Worm (Caenorhabditis elegans) whole organism, L4 larva: ENCODE measurements around the gene B0280.2.
A peak's percentile ranks its signal among the peaks of the same experiment; 100 is the strongest.

ENCODE experiments used
- F37D6.2 ChIP-seq: sonication (generic microtip); optimal IDR thresholded peaks from 2 replicates; lab custom pipeline; 2016; ENCODE audit warnings: mild to moderate bottlenecking, missing genetic modification characterization, missing compliant biosample characterization
- F44E2.7 ChIP-seq: fragments of 200-800 bp; sonication (Bioruptor generic); IDR thresholded peaks from 2 replicates; pipeline ENCODE4 v2.1.2; 2022; ENCODE audit warnings: missing genetic modification characterization, missing compliant biosample characterization
- R02D3.7 ChIP-seq: fragments of 150-350 bp; sonication (generic microtip); optimal IDR thresholded peaks from 3 replicates; lab custom pipeline; 2014; ENCODE audit warnings: missing biosample characterization, missing genetic modification characterization
- T26A8.4 ChIP-seq: fragments of 200-800 bp; sonication (Bioruptor generic); IDR thresholded peaks from 2 replicates; pipeline ENCODE4 v1.3.6; 2022; ENCODE audit warnings: missing genetic modification characterization, missing compliant biosample characterization
- arid-1 ChIP-seq: fragments of 200-800 bp; sonication (Bioruptor generic); conservative IDR thresholded peaks from 2 replicates; pipeline ENCODE4 v1.3.6; 2022; ENCODE audit warnings: missing genetic modification reagents, missing genetic modification characterization, missing compliant biosample characterization
- ceh-32 ChIP-seq: sonication (generic microtip); optimal IDR thresholded peaks from 2 replicates; lab custom pipeline; 2016; ENCODE audit warnings: mild to moderate bottlenecking, missing genetic modification characterization, missing compliant biosample characterization; ENCODE audit not compliant: poor library complexity
- ceh-44 ChIP-seq: fragments of 200-800 bp; sonication (Bioruptor generic); IDR thresholded peaks from 2 replicates; pipeline ENCODE4 v1.3.6; 2022; ENCODE audit warnings: missing genetic modification reagents, missing genetic modification characterization, missing compliant biosample characterization
- ceh-82 ChIP-seq: sonication (generic microtip); optimal IDR thresholded peaks from 2 replicates; lab custom pipeline; 2017; ENCODE audit warnings: missing biosample characterization, missing genetic modification characterization
- ces-1 ChIP-seq: fragments of 150-350 bp; sonication (generic microtip); optimal IDR thresholded peaks from 4 replicates; lab custom pipeline; 2014; ENCODE audit warnings: missing biosample characterization, missing genetic modification reagents, missing genetic modification characterization
- daf-12 ChIP-seq: fragments of 150-350 bp; optimal IDR thresholded peaks from 2 replicates; lab custom pipeline; 2014; ENCODE audit warnings: missing biosample characterization, missing genetic modification reagents, missing genetic modification characterization
- daf-16 ChIP-seq, 3 experiments: sonication (generic microtip); optimal IDR thresholded peaks; 2 replicates each; lab custom pipeline; 2016 to 2017; ENCODE audit warnings: missing genetic modification characterization in 3 of 3, missing genetic modification reagents in 3 of 3, mild to moderate bottlenecking in 2 of 3, missing compliant biosample characterization in 2 of 3, missing biosample characterization in 1 of 3, moderate library complexity in 1 of 3
- dmd-6 ChIP-seq: fragments of 200-800 bp; sonication (Bioruptor generic); IDR thresholded peaks from 2 replicates; pipeline ENCODE4 v1.3.6; 2022; ENCODE audit warnings: missing genetic modification reagents, missing genetic modification characterization, missing compliant biosample characterization
- dmd-9 ChIP-seq: fragments of 200-800 bp; sonication (Bioruptor generic); IDR thresholded peaks from 2 replicates; pipeline ENCODE4 v1.3.6; 2022; ENCODE audit warnings: missing genetic modification reagents, missing genetic modification characterization, missing compliant biosample characterization
- dpl-1 ChIP-seq: fragments of 150-350 bp; optimal IDR thresholded peaks from 2 replicates; lab custom pipeline; 2014; ENCODE audit warnings: missing biosample characterization, missing genetic modification reagents, missing genetic modification characterization
- duxl-1 ChIP-seq: sonication (generic microtip); optimal IDR thresholded peaks from 2 replicates; lab custom pipeline; 2016; ENCODE audit warnings: mild to moderate bottlenecking, missing genetic modification characterization, moderate library complexity, missing compliant biosample characterization; ENCODE audit not compliant: poor library complexity
- egl-43 ChIP-seq: fragments of 200-800 bp; sonication (Bioruptor generic); IDR thresholded peaks from 2 replicates; pipeline ENCODE4 v1.3.6; 2022; ENCODE audit warnings: missing genetic modification reagents, missing genetic modification characterization, missing compliant biosample characterization
- fkh-10 ChIP-seq: fragments of 150-350 bp; optimal IDR thresholded peaks from 2 replicates; lab custom pipeline; 2014; ENCODE audit warnings: missing biosample characterization, missing genetic modification reagents, missing genetic modification characterization
- fos-1 ChIP-seq: fragments of 150-350 bp; optimal IDR thresholded peaks from 2 replicates; lab custom pipeline; 2014; ENCODE audit warnings: missing biosample characterization, missing genetic modification characterization
- gei-8 ChIP-seq: fragments of 200-800 bp; sonication (Bioruptor generic); optimal IDR thresholded peaks from 2 replicates; lab custom pipeline; 2018; ENCODE audit warnings: mild to moderate bottlenecking, missing genetic modification characterization, missing compliant biosample characterization
- hlh-11 ChIP-seq: fragments of 200-800 bp; sonication (Bioruptor generic); optimal IDR thresholded peaks from 2 replicates; lab custom pipeline; 2018; ENCODE audit warnings: mild to moderate bottlenecking, missing genetic modification characterization, missing compliant biosample characterization
- hlh-30 ChIP-seq: sonication (generic microtip); optimal IDR thresholded peaks from 2 replicates; lab custom pipeline; 2017; ENCODE audit warnings: antibody characterized with exemption, mild to moderate bottlenecking, missing genetic modification characterization, missing compliant biosample characterization; ENCODE audit not compliant: insufficient read depth
- hmg-1.1 ChIP-seq: fragments of 200-800 bp; sonication (Bioruptor generic); IDR thresholded peaks from 2 replicates; pipeline ENCODE4 v1.3.6; 2022; ENCODE audit warnings: missing genetic modification reagents, missing genetic modification characterization, missing compliant biosample characterization
- lin-13 ChIP-seq: fragments of 150-350 bp; optimal IDR thresholded peaks from 2 replicates; lab custom pipeline; 2014; ENCODE audit warnings: missing biosample characterization, missing genetic modification reagents, missing genetic modification characterization
- lin-15B ChIP-seq: fragments of 150-350 bp; sonication (generic microtip); optimal IDR thresholded peaks from 3 replicates; lab custom pipeline; 2014; ENCODE audit warnings: missing biosample characterization, missing genetic modification characterization
- lin-38 ChIP-seq: fragments of 200-800 bp; sonication (Bioruptor generic); IDR thresholded peaks from 2 replicates; pipeline ENCODE4 v1.3.6; 2022; ENCODE audit warnings: missing genetic modification reagents, missing genetic modification characterization, missing compliant biosample characterization
- lir-3 ChIP-seq: sonication (generic microtip); optimal IDR thresholded peaks from 2 replicates; lab custom pipeline; 2016; ENCODE audit warnings: mild to moderate bottlenecking, missing genetic modification characterization, missing compliant biosample characterization
- madf-5 ChIP-seq, 2 experiments: fragments of 200-800 bp; sonication (Bioruptor generic); IDR thresholded peaks; 2 replicates each; pipeline ENCODE4 v1.3.6; 2022; ENCODE audit warnings: missing compliant biosample characterization in 2 of 2, missing genetic modification characterization in 2 of 2
- mdl-1 ChIP-seq, 2 experiments: fragments of 150-350 bp in 1 of 2; sonication (generic microtip) in 1 of 2; optimal IDR thresholded peaks; 2 replicates each; lab custom pipeline; 2014 to 2017; ENCODE audit warnings: missing biosample characterization in 2 of 2, missing genetic modification characterization in 2 of 2
- mdt-29 ChIP-seq: fragments of 200-800 bp; sonication (Bioruptor generic); IDR thresholded peaks from 2 replicates; pipeline ENCODE4 v1.3.6; 2022; ENCODE audit warnings: missing genetic modification reagents, missing genetic modification characterization, missing compliant biosample characterization
- mep-1 ChIP-seq: fragments of 150-350 bp; sonication (generic microtip); optimal IDR thresholded peaks from 3 replicates; lab custom pipeline; 2014; ENCODE audit warnings: missing biosample characterization, missing genetic modification characterization
- nhr-10 ChIP-seq: fragments of 150-350 bp; optimal IDR thresholded peaks from 2 replicates; lab custom pipeline; 2014; ENCODE audit warnings: missing biosample characterization, missing genetic modification characterization
- nhr-11 ChIP-seq: fragments of 150-350 bp; optimal IDR thresholded peaks from 2 replicates; lab custom pipeline; 2014; ENCODE audit warnings: missing biosample characterization, missing genetic modification characterization
- nhr-111 ChIP-seq: fragments of 200-800 bp; sonication (Bioruptor generic); optimal IDR thresholded peaks from 2 replicates; lab custom pipeline; 2018; ENCODE audit warnings: mild to moderate bottlenecking, missing genetic modification characterization, missing compliant biosample characterization
- nhr-28 ChIP-seq: fragments of 150-350 bp; optimal IDR thresholded peaks from 2 replicates; lab custom pipeline; 2014; ENCODE audit warnings: missing biosample characterization, missing genetic modification characterization
- nhr-42 ChIP-seq: fragments of 200-800 bp; sonication (Bioruptor generic); IDR thresholded peaks from 2 replicates; pipeline ENCODE4 v1.3.6; 2022; ENCODE audit warnings: missing genetic modification characterization, missing compliant biosample characterization
- nhr-76 ChIP-seq: fragments of 150-350 bp; optimal IDR thresholded peaks from 2 replicates; lab custom pipeline; 2014; ENCODE audit warnings: missing biosample characterization, missing genetic modification characterization
- nhr-77 ChIP-seq: fragments of 150-350 bp; optimal IDR thresholded peaks from 2 replicates; lab custom pipeline; 2014; ENCODE audit warnings: missing biosample characterization, missing genetic modification characterization
- pha-4 ChIP-seq, 2 experiments: fragments of 150-350 bp in 1 of 2; fragments of 200-800 bp in 1 of 2; sonication (Bioruptor generic) in 1 of 2; IDR thresholded peaks in 1 of 2; optimal IDR thresholded peaks in 1 of 2; 2 replicates each; pipeline versions ENCODE4 v1.3.6 to Lab custom; 2014 to 2022; ENCODE audit warnings: missing genetic modification characterization in 2 of 2, missing genetic modification reagents in 2 of 2, missing biosample characterization in 1 of 2, missing compliant biosample characterization in 1 of 2
- saeg-2 ChIP-seq: fragments of 200-800 bp; sonication (Bioruptor generic); IDR thresholded peaks from 2 replicates; pipeline ENCODE4 v1.3.6; 2022; ENCODE audit warnings: missing genetic modification reagents, missing genetic modification characterization, missing compliant biosample characterization
- snpc-4 ChIP-seq: fragments of 150-350 bp; optimal IDR thresholded peaks from 2 replicates; lab custom pipeline; 2014; ENCODE audit warnings: missing biosample characterization, missing genetic modification characterization
- spr-3 ChIP-seq: fragments of 200-800 bp; sonication (Bioruptor generic); optimal IDR thresholded peaks from 2 replicates; lab custom pipeline; 2018; ENCODE audit warnings: mild to moderate bottlenecking, missing genetic modification characterization, missing compliant biosample characterization
- tag-97 ChIP-seq: fragments of 200-800 bp; sonication (Bioruptor generic); IDR thresholded peaks from 2 replicates; pipeline ENCODE4 v1.3.6; 2022; ENCODE audit warnings: missing genetic modification characterization, missing compliant biosample characterization
- unc-130 ChIP-seq: sonication (generic microtip); optimal IDR thresholded peaks from 2 replicates; lab custom pipeline; 2016; ENCODE audit warnings: missing genetic modification reagents, missing genetic modification characterization, missing compliant biosample characterization
- unc-39 ChIP-seq: sonication (generic microtip); optimal IDR thresholded peaks from 2 replicates; lab custom pipeline; 2017; ENCODE audit warnings: missing biosample characterization, missing genetic modification characterization
- unc-62 ChIP-seq, 3 experiments: fragments of 150-350 bp in 1 of 3; sonication (generic microtip); optimal IDR thresholded peaks in 2 of 3; peaks in 1 of 3; 1 replicate in 1 of 3; 2 replicates in 2 of 3; lab custom pipeline; 2014 to 2017; ENCODE audit warnings: missing biosample characterization in 3 of 3, missing genetic modification characterization in 3 of 3, missing genetic modification reagents in 3 of 3, missing genotype in 1 of 3
- vab-7 ChIP-seq: fragments of 200-800 bp; sonication (Bioruptor generic); IDR thresholded peaks from 2 replicates; pipeline ENCODE4 v1.3.6; 2022; ENCODE audit warnings: missing genetic modification reagents, missing genetic modification characterization, missing compliant biosample characterization
- zag-1 ChIP-seq: fragments of 150-350 bp; optimal IDR thresholded peaks from 2 replicates; lab custom pipeline; 2014; ENCODE audit warnings: missing biosample characterization, missing genetic modification characterization
- zip-2 ChIP-seq: fragments of 150-350 bp; optimal IDR thresholded peaks from 2 replicates; lab custom pipeline; 2014; ENCODE audit warnings: missing biosample characterization, missing genetic modification characterization
- ztf-7 ChIP-seq: fragments of 150-350 bp; optimal IDR thresholded peaks from 2 replicates; lab custom pipeline; 2014; ENCODE audit warnings: missing biosample characterization, missing genetic modification characterization

B0280.2 gene

ce11 chrIII:7166664-7167567, 42.5 kb downstream of the B0280.2 start (continued):
- TF ChIP-seq T26A8.4 (GFP tag; lab: Robert Waterston, UW) (no peak), daf-12 (tag; lab: Kevin White, UChicago) (no peak), ceh-82 (tag; lab: Kevin White, UChicago) (no peak), hlh-11 (peak; percentile 58), saeg-2 (GFP tag; lab: Robert Waterston, UW) (no peak), ceh-32 (tag; lab: Kevin White, UChicago) (no peak), pha-4 (GFP tag; IDR thresholded peaks at IDR 0.05; lab: Robert Waterston, UW) (no peak), pha-4 (tag; optimal IDR thresholded peaks at IDR 0.05; lab: Kevin White, UChicago) (no peak), mdt-29 (GFP tag; lab: Robert Waterston, UW) (no peak), nhr-28 (tag; lab: Kevin White, UChicago) (peak; percentile 69), mep-1 (peak; percentile 76), fkh-10 (peak; percentile 21), lir-3 (tag; lab: Kevin White, UChicago) (no peak), daf-16 (GFP tag; optimal IDR thresholded peaks at IDR 0.05; lab: Kevin White, UChicago) (no peak), daf-16 (tag; optimal IDR thresholded peaks at IDR 0.05; lab: Kevin White, UChicago) (peak; percentile 74), lin-38 (GFP tag; lab: Robert Waterston, UW) (no peak), arid-1 (no peak), zip-2 (tag; lab: Kevin White, UChicago) (no peak), tag-97 (GFP tag; lab: Robert Waterston, UW) (no peak), snpc-4 (tag; lab: Kevin White, UChicago) (no peak), nhr-111 (GFP tag; lab: Kevin White, UChicago) (no peak), madf-5 (GFP tag; IDR thresholded peaks at IDR 0.05; lab: Robert Waterston, UW) (no peak), nhr-10 (tag; lab: Kevin White, UChicago) (no peak), ceh-44 (GFP tag; lab: Robert Waterston, UW) (no peak), egl-43 (GFP tag; lab: Robert Waterston, UW) (peak; percentile 61; the same call in 1 of the 2 replicates), spr-3 (GFP tag; lab: Kevin White, UChicago) (no peak), hlh-30 (tag; lab: Kevin White, UChicago) (peak; percentile 40), dpl-1 (peak; percentile 2), gei-8 (GFP tag; lab: Kevin White, UChicago) (no peak), F37D6.2 (peak; percentile 9), vab-7 (GFP tag; lab: Robert Waterston, UW) (no peak), hmg-1.1 (GFP tag; lab: Robert Waterston, UW) (peak; percentile 80), ztf-7 (peak; percentile 5), nhr-11 (no peak), dmd-6 (GFP tag; lab: Robert Waterston, UW) (peak; percentile 45), fos-1 (tag; lab: Kevin White, UChicago) (no peak), unc-130 (no peak), zag-1 (tag; lab: Kevin White, UChicago) (no peak), R02D3.7 (tag; lab: Kevin White, UChicago) (no peak), lin-15B (no peak), mdl-1 (tag; optimal IDR thresholded peaks at IDR 0.05; lab: Kevin White, UChicago) (peak in 1 of 2 experiments; percentile 41), nhr-77 (tag; lab: Kevin White, UChicago) (no peak), unc-39 (no peak), dmd-9 (GFP tag; lab: Robert Waterston, UW) (no peak), duxl-1 (tag; lab: Kevin White, UChicago) (no peak), nhr-42 (GFP tag; lab: Robert Waterston, UW) (no peak), ces-1 (GFP tag; lab: Kevin White, UChicago) (no peak), F44E2.7 (GFP tag; lab: Robert Waterston, UW) (no peak), lin-13 (GFP tag; lab: Kevin White, UChicago) (no peak), nhr-76 (tag; lab: Kevin White, UChicago) (no peak), unc-62 (GFP tag; optimal IDR thresholded peaks at IDR 0.05 in 1 of 2; lab: Kevin White, UChicago) (no peak), unc-62 (tag; optimal IDR thresholded peaks at IDR 0.05; lab: Kevin White, UChicago) (no peak)
